Worm (Caenorhabditis elegans): ENCODE measurements around the gene prdx-3.

prdx-3 gene

ce11 chrIII:4414041-4414440 lies 6.8 kb downstream of the prdx-3 start (continued):
- peak; percentile 74; the same call in 1 of the 2 replicates for TF ChIP-seq zfp-3 (GFP tag; conservative IDR thresholded peaks at IDR 0.05)
- TF ChIP-seq dmd-6 (GFP tag; IDR thresholded peaks at IDR 0.05) = peak; percentile 69
- peak; percentile 90 for TF ChIP-seq snpc-4 (tag; optimal IDR thresholded peaks at IDR 0.05)
- TF ChIP-seq aha-1 (tag) = peak; percentile 83
- peak; percentile 36 for TF ChIP-seq hlh-30 (tag; optimal IDR thresholded peaks at IDR 0.05; ENCODE audit: insufficient read depth)
- TF ChIP-seq nhr-102 (tag; optimal IDR thresholded peaks at IDR 0.05) = peak; percentile 58
- TF ChIP-seq ceh-20 (GFP tag; IDR thresholded peaks at IDR 0.05) = peak; percentile 82
- TF ChIP-seq lsy-2 (tag; optimal IDR thresholded peaks at IDR 0.05) = peak; percentile 28 to 74
- peak; percentile 47 for TF ChIP-seq ztf-7 (tag; optimal IDR thresholded peaks at IDR 0.05)
- TF ChIP-seq spr-1 (tag; optimal IDR thresholded peaks at IDR 0.05) = peak; percentile 12
- peak in 1 of 2 experiments; percentile 13 for TF ChIP-seq daf-16 (GFP tag; optimal IDR thresholded peaks at IDR 0.05)
- TF ChIP-seq daf-16 (tag; optimal IDR thresholded peaks at IDR 0.05) = peak; percentile 7
- 0 out of 2 replicates have a peak, but pooled peaks have one; percentile 43 for TF ChIP-seq php-3 (GFP tag; IDR thresholded peaks at IDR 0.05)
- TF ChIP-seq dmd-9 (GFP tag; IDR thresholded peaks at IDR 0.05) = peak; percentile 30; the same call in 1 of the 2 replicates
- TF ChIP-seq tra-1 (GFP tag; IDR thresholded peaks at IDR 0.05) = peak; percentile 51; the same call in 1 of the 2 replicates
- peak; percentile 38 for TF ChIP-seq gei-8 (GFP tag; optimal IDR thresholded peaks at IDR 0.05)
- peak; percentile 87 for TF ChIP-seq hmg-1.1 (GFP tag; IDR thresholded peaks at IDR 0.05)
- TF ChIP-seq dpl-1 (GFP tag; optimal IDR thresholded peaks at IDR 0.05) = peak; percentile 41
- peak; percentile 56; the same call in 1 of the 2 replicates for TF ChIP-seq saeg-2 (GFP tag; IDR thresholded peaks at IDR 0.05)
- peak in 1 of 2 experiments; percentile 38 for TF ChIP-seq hif-1 (tag; optimal IDR thresholded peaks at IDR 0.05)
- TF ChIP-seq spr-3 (GFP tag; optimal IDR thresholded peaks at IDR 0.05) = peak; percentile 38
- peak; percentile 46; the same call in 1 of the 2 replicates for TF ChIP-seq lin-1 (GFP tag; IDR thresholded peaks at IDR 0.05)
- TF ChIP-seq arid-1 (GFP tag; conservative IDR thresholded peaks at IDR 0.05) = peak; percentile 62
- TF ChIP-seq vab-7 (GFP tag; IDR thresholded peaks at IDR 0.05) = peak; percentile 68
- TF ChIP-seq Y105C5A.15 (GFP tag; IDR thresholded peaks at IDR 0.05) = peak; percentile 79; the same call in 1 of the 2 replicates

DNA sequence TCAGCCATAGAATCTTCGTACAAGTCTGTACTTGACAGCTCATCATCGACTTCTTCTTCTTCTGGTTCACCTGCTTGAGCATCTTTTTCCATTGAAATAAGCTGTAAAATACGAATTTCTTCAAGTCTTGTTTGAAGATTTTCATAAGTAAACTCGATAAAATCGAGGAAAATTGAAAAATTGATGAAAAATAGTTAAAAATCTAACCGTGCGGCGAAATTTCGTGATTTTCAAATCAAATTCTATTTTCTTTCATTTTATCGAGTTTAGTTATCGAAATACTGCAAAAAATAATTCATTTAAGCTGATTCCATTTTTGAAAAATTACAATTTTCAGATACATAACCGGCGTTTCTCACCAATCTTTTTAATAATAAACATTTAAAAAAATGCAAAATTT lies 7.9 kb downstream of the prdx-3 start, which contains the start of gene R07E5.11:
TSS of gene R07E5.11 (minus strand) at position 101 of the 400 bp plus-strand sequence.
- TF ChIP-seq lir-3 (tag; optimal IDR thresholded peaks at IDR 0.05) (no peak), mes-2 (tag; optimal IDR thresholded peaks at IDR 0.05; ENCODE audit: poor library complexity, severe bottlenecking) (no peak), lin-29 (GFP tag; IDR thresholded peaks at IDR 0.05) (no peak), sdz-12 (GFP tag; optimal IDR thresholded peaks at IDR 0.05) (no peak), daf-12 (tag; optimal IDR thresholded peaks at IDR 0.05) (no peak), skn-1 (tag; optimal IDR thresholded peaks at IDR 0.05) (no peak), mxl-2 (GFP tag; conservative IDR thresholded peaks at IDR 0.05) (no peak), nhr-28 (tag; optimal IDR thresholded peaks at IDR 0.05) (no peak), daf-16 (GFP tag; optimal IDR thresholded peaks at IDR 0.05) (no peak), daf-16 (tag; optimal IDR thresholded peaks at IDR 0.05) (no peak), nhr-41 (GFP tag; IDR thresholded peaks at IDR 0.05) (no peak), R02D3.7 (tag; optimal IDR thresholded peaks at IDR 0.05) (no peak), aha-1 (tag) (no peak), lim-7 (GFP tag; IDR thresholded peaks at IDR 0.05) (no peak), egl-43 (GFP tag; IDR thresholded peaks at IDR 0.05) (no peak)

DNA sequence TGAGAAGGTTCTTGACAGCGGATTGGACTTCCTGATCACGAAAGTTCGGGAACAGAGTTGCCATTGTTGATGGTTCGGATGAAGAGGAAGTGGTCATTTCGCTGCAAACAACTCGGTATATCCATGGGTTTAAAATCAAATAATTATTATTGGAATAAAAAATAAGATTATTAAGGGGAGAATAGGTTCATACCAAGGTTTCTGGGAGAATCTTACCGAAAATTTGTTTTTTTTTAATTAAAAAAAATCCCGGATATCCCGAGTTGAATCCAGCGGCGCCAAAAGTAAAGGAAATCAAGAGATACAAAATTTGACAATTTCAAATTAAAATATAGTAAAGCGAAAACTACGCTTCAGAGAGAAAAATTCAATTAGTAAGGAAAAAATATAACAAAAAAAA lies 10.7 kb downstream of the prdx-3 start, which contains the start of the genes R07E5.19 and pdcd-2:
TSS of gene R07E5.19 (minus strand) at position 101 of the 400 bp plus-strand sequence.
TSS of gene pdcd-2 (minus strand) at position 102 of the 400 bp plus-strand sequence.
- TF ChIP-seq hif-1 (tag; optimal IDR thresholded peaks at IDR 0.05) (no peak), Y75B8A.6 (GFP tag; IDR thresholded peaks at IDR 0.05) (no peak), madf-9 (GFP tag; conservative IDR thresholded peaks at IDR 0.05) (no peak), egl-43 (GFP tag; IDR thresholded peaks at IDR 0.05) (no peak), ceh-62 (tag; optimal IDR thresholded peaks at IDR 0.05) (no peak), nhr-237 (tag; optimal IDR thresholded peaks at IDR 0.05) (no peak), F26F4.8 (GFP tag; conservative IDR thresholded peaks at IDR 0.05) (no peak), zag-1 (tag; optimal IDR thresholded peaks at IDR 0.05) (no peak), lin-29 (GFP tag; IDR thresholded peaks at IDR 0.05) (no peak), lin-39 (tag; optimal IDR thresholded peaks at IDR 0.05) (no peak), gei-8 (GFP tag; optimal IDR thresholded peaks at IDR 0.05) (no peak), lim-7 (GFP tag; IDR thresholded peaks at IDR 0.05) (no peak), nhr-102 (tag; optimal IDR thresholded peaks at IDR 0.05) (no peak)

Data from whole organism, L4 larva.